Worm (Caenorhabditis elegans) whole organism, L3 larva: ENCODE data around the gene T09F3.2.

Experiments
- R02D3.7 ChIP-seq: fragments of 150-350 bp; optimal IDR thresholded peaks from 2 replicates; lab custom pipeline; 2014; ENCODE audit warnings: missing biosample characterization, missing genetic modification characterization
- aly-2 ChIP-seq: fragments of 150-350 bp; optimal IDR thresholded peaks from 2 replicates; lab custom pipeline; 2014; ENCODE audit warnings: missing biosample characterization, missing genetic modification characterization
- ama-1 ChIP-seq: fragments of 150-350 bp; optimal IDR thresholded peaks from 2 replicates; lab custom pipeline; 2018
- ceh-16 ChIP-seq: sonication (generic microtip); optimal IDR thresholded peaks from 2 replicates; lab custom pipeline; 2017; ENCODE audit warnings: missing biosample characterization, missing genetic modification characterization
- ceh-28 ChIP-seq: fragments of 150-350 bp; optimal IDR thresholded peaks from 2 replicates; lab custom pipeline; 2014; ENCODE audit warnings: missing biosample characterization, missing genetic modification reagents, missing genetic modification characterization
- ceh-82 ChIP-seq: fragments of 150-350 bp; optimal IDR thresholded peaks from 2 replicates; lab custom pipeline; 2014; ENCODE audit warnings: missing biosample characterization, missing genetic modification characterization
- ceh-9 ChIP-seq: sonication (generic microtip); optimal IDR thresholded peaks from 2 replicates; lab custom pipeline; 2018; ENCODE audit warnings: missing biosample characterization, missing genetic modification characterization
- daf-12 ChIP-seq: fragments of 150-350 bp; optimal IDR thresholded peaks from 2 replicates; lab custom pipeline; 2014; ENCODE audit warnings: missing biosample characterization, missing genetic modification reagents, missing genetic modification characterization
- egl-27 ChIP-seq: sonication (generic microtip); optimal IDR thresholded peaks from 4 replicates; lab custom pipeline; 2017; ENCODE audit warnings: missing biosample characterization, missing genetic modification reagents, missing genetic modification characterization
- egl-5 ChIP-seq: fragments of 150-350 bp; optimal IDR thresholded peaks from 2 replicates; lab custom pipeline; 2017; ENCODE audit warnings: missing biosample characterization, missing genetic modification reagents, missing genetic modification characterization, inconsistent platforms
- elt-1 ChIP-seq: fragments of 150-350 bp; optimal IDR thresholded peaks from 2 replicates; lab custom pipeline; 2014; ENCODE audit warnings: missing biosample characterization, missing genetic modification characterization
- elt-3 ChIP-seq, 3 experiments: fragments of 150-350 bp in 1 of 3; sonication (generic microtip) in 2 of 3; optimal IDR thresholded peaks; 2 replicates in 2 of 3; 4 replicates in 1 of 3; lab custom pipeline; 2014 to 2017; ENCODE audit warnings: missing biosample characterization in 3 of 3, missing genetic modification characterization in 3 of 3
- eor-1 ChIP-seq, 2 experiments: fragments of 150-350 bp; optimal IDR thresholded peaks; 2 replicates each; lab custom pipeline; 2014 to 2018; ENCODE audit warnings: missing biosample characterization in 2 of 2, missing genetic modification characterization in 2 of 2
- fkh-10 ChIP-seq: sonication (generic microtip); optimal IDR thresholded peaks from 2 replicates; lab custom pipeline; 2017; ENCODE audit warnings: missing biosample characterization, missing genetic modification reagents, missing genetic modification characterization
- fkh-2 ChIP-seq: fragments of 150-350 bp; optimal IDR thresholded peaks from 2 replicates; lab custom pipeline; 2014; ENCODE audit warnings: missing biosample characterization, missing genetic modification reagents, missing genetic modification characterization
- fos-1 ChIP-seq: fragments of 150-350 bp; optimal IDR thresholded peaks from 2 replicates; lab custom pipeline; 2014; ENCODE audit warnings: missing biosample characterization, missing genetic modification characterization
- hmg-11 ChIP-seq: sonication (generic microtip); optimal IDR thresholded peaks from 2 replicates; lab custom pipeline; 2016; ENCODE audit warnings: missing genetic modification characterization, missing compliant biosample characterization
- jun-1 ChIP-seq: fragments of 150-350 bp; optimal IDR thresholded peaks from 2 replicates; lab custom pipeline; 2014; ENCODE audit warnings: missing biosample characterization, missing genetic modification reagents, missing genetic modification characterization
- lin-15B ChIP-seq: fragments of 150-350 bp; optimal IDR thresholded peaks from 2 replicates; lab custom pipeline; 2014; ENCODE audit warnings: missing biosample characterization, missing genetic modification characterization
- lin-39 ChIP-seq: fragments of 150-350 bp; optimal IDR thresholded peaks from 2 replicates; lab custom pipeline; 2018; ENCODE audit warnings: missing biosample characterization, missing genetic modification reagents, missing genetic modification characterization
- lsy-12 ChIP-seq: sonication (generic microtip); optimal IDR thresholded peaks from 2 replicates; lab custom pipeline; 2016; ENCODE audit warnings: mild to moderate bottlenecking, missing genetic modification characterization, missing compliant biosample characterization
- mdl-1 ChIP-seq: fragments of 150-350 bp; optimal IDR thresholded peaks from 2 replicates; lab custom pipeline; 2014; ENCODE audit warnings: missing biosample characterization, missing genetic modification characterization
- mml-1 ChIP-seq: fragments of 150-350 bp; sonication (generic microtip); optimal IDR thresholded peaks from 3 replicates; lab custom pipeline; 2014; ENCODE audit warnings: missing biosample characterization, missing genetic modification characterization
- nfya-1 ChIP-seq: sonication (generic microtip); optimal IDR thresholded peaks from 2 replicates; lab custom pipeline; 2017; ENCODE audit warnings: missing genetic modification characterization, mild to moderate bottlenecking, missing compliant biosample characterization, antibody characterized with exemption, moderate library complexity; ENCODE audit not compliant: insufficient read depth
- nhr-11 ChIP-seq: fragments of 150-350 bp; optimal IDR thresholded peaks from 2 replicates; lab custom pipeline; 2014; ENCODE audit warnings: missing biosample characterization, missing genetic modification characterization
- nhr-23 ChIP-seq: fragments of 150-350 bp; optimal IDR thresholded peaks from 2 replicates; lab custom pipeline; 2014; ENCODE audit warnings: missing biosample characterization, missing genetic modification reagents, missing genetic modification characterization
- nhr-237 ChIP-seq: fragments of 150-350 bp; optimal IDR thresholded peaks from 2 replicates; lab custom pipeline; 2014; ENCODE audit warnings: missing biosample characterization, missing genetic modification characterization
- nhr-25 ChIP-seq: sonication (generic microtip); optimal IDR thresholded peaks from 2 replicates; lab custom pipeline; 2017; ENCODE audit warnings: missing biosample characterization, missing genetic modification characterization
- nhr-28 ChIP-seq: fragments of 150-350 bp; optimal IDR thresholded peaks from 2 replicates; lab custom pipeline; 2014; ENCODE audit warnings: missing biosample characterization, missing genetic modification characterization
- nhr-43 ChIP-seq: sonication (generic microtip); optimal IDR thresholded peaks from 2 replicates; lab custom pipeline; 2016; ENCODE audit warnings: mild to moderate bottlenecking, missing genetic modification characterization, missing compliant biosample characterization; ENCODE audit not compliant: poor library complexity, severe bottlenecking
- nhr-67 ChIP-seq: fragments of 150-350 bp; optimal IDR thresholded peaks from 2 replicates; lab custom pipeline; 2014; ENCODE audit warnings: missing biosample characterization, missing genetic modification characterization
- nhr-77 ChIP-seq: fragments of 150-350 bp; optimal IDR thresholded peaks from 2 replicates; lab custom pipeline; 2014; ENCODE audit warnings: missing biosample characterization, missing genetic modification characterization
- pha-4 ChIP-seq: fragments of 150-350 bp; optimal IDR thresholded peaks from 2 replicates; lab custom pipeline; 2014; ENCODE audit warnings: missing biosample characterization, missing genetic modification reagents, missing genetic modification characterization
- pqm-1 ChIP-seq: fragments of 150-350 bp; optimal IDR thresholded peaks from 2 replicates; lab custom pipeline; 2017; ENCODE audit warnings: missing biosample characterization, missing genetic modification characterization, inconsistent platforms
- sea-2 ChIP-seq: fragments of 150-350 bp; sonication (generic microtip); optimal IDR thresholded peaks from 4 replicates; lab custom pipeline; 2014; ENCODE audit warnings: missing biosample characterization, missing genetic modification reagents, missing genetic modification characterization
- snpc-4 ChIP-seq: fragments of 150-350 bp; optimal IDR thresholded peaks from 2 replicates; lab custom pipeline; 2014; ENCODE audit warnings: missing biosample characterization, missing genetic modification characterization
- tbx-2 ChIP-seq: sonication (generic microtip); optimal IDR thresholded peaks from 2 replicates; lab custom pipeline; 2016; ENCODE audit warnings: mild to moderate bottlenecking, missing genetic modification characterization, missing compliant biosample characterization
- unc-39 ChIP-seq: sonication (generic microtip); optimal IDR thresholded peaks from 4 replicates; lab custom pipeline; 2017; ENCODE audit warnings: missing biosample characterization, missing genetic modification characterization
- zag-1 ChIP-seq: fragments of 150-350 bp; optimal IDR thresholded peaks from 2 replicates; lab custom pipeline; 2014; ENCODE audit warnings: missing biosample characterization, missing genetic modification characterization
- ztf-4 ChIP-seq: fragments of 150-350 bp; optimal IDR thresholded peaks from 2 replicates; lab custom pipeline; 2014; ENCODE audit warnings: missing biosample characterization, missing genetic modification characterization

The T09F3.2 gene

ce11 chrII:10390854-10391253, at the start of gene T09F3.2, which contains the start of gene T09F3.7:
T09F3.2 (plus strand) TSS chrII:10391154.
T09F3.7 (plus strand) TSS chrII:10391168.
- TF ChIP-seq jun-1 (tag; lab: Kevin White, UChicago) (no peak), ama-1 (lab: Kevin White, UChicago) (peak; percentile 4)

ce11 chrII:10345012-10345411, 45.9 kb upstream of the T09F3.2 start, which contains the start of gene pro-2:
pro-2 (minus strand) TSS chrII:10345112.
- TF ChIP-seq pha-4 (tag; lab: Kevin White, UChicago) (no peak), nhr-77 (tag; lab: Kevin White, UChicago) (no peak), nhr-23 (tag; lab: Kevin White, UChicago) (no peak), hmg-11 (tag; lab: Kevin White, UChicago) (no peak), daf-12 (tag; lab: Kevin White, UChicago) (no peak), fkh-2 (tag; lab: Kevin White, UChicago) (no peak), snpc-4 (no peak), unc-39 (tag; lab: Kevin White, UChicago) (no peak), R02D3.7 (tag; lab: Kevin White, UChicago) (no peak), ama-1 (lab: Kevin White, UChicago) (no peak)

DNA sequence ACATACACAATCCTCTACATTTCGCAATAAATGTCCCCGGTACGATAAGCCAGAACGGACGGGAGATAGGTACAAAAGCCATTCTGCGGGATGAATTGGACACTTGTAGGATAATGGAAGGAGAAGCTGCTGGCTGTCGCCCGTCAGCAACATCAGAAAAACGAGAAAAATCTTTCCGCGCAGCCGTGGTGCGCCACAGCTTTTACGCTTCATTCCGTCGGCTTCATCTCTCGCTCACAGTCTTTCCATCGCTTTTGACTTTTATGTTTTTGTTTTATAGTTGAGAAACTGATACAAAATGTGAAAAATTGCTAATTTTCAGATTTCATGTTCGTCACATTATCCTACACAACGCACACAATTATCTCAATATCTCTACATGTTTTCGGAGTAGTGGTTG, 44.9 kb upstream of the T09F3.2 start, which contains the start of gene C07E3.10:
C07E3.10 (plus strand) TSS at position 301 of the 400 bp plus-strand sequence.
- TF ChIP-seq nhr-67 (tag; lab: Kevin White, UChicago) (no peak), fkh-10 (GFP tag; lab: Kevin White, UChicago) (no peak), ceh-9 (tag; lab: Kevin White, UChicago) (no peak), zag-1 (tag; lab: Kevin White, UChicago) (no peak), aly-2 (no peak), nhr-28 (tag; lab: Kevin White, UChicago) (no peak), elt-3 (tag; optimal IDR thresholded peaks at IDR 0.05; lab: Kevin White, UChicago) (no peak), eor-1 (tag; optimal IDR thresholded peaks at IDR 0.05; lab: Kevin White, UChicago) (no peak), nfya-1 (tag; lab: Kevin White, UChicago) (no peak)

DNA sequence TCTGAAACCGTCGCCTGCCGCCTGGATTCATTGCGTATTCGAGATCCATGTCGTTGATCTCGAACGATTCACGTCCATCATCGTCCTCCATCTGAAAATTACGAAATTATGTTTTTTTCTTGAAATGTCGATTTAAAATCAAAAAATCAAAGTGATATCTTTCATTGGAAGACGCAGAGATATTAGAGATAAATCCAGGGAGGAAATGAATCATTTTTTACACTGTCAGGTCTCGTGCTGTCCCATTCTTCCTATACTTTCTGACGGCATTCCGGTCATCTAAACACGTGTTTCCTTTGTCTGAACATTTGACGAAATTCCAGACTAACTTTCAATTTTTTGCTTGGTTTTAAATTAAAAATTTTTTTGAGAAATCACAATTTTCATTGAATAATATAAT, 41.0 kb upstream of the T09F3.2 start, which contains the start of gene stip-1:
stip-1 (minus strand) TSS at position 98 of the 400 bp plus-strand sequence.
- TF ChIP-seq nhr-23 (tag; lab: Kevin White, UChicago) (no peak), nhr-67 (tag; lab: Kevin White, UChicago) (no peak), fos-1 (tag; lab: Kevin White, UChicago) (no peak), nhr-25 (no peak), egl-5 (tag; lab: Kevin White, UChicago) (no peak), lsy-12 (tag; lab: Kevin White, UChicago) (no peak), ztf-4 (tag; lab: Kevin White, UChicago) (no peak), egl-27 (tag; lab: Kevin White, UChicago) (no peak), eor-1 (tag; optimal IDR thresholded peaks at IDR 0.05; lab: Kevin White, UChicago) (no peak), ceh-28 (tag; lab: Kevin White, UChicago) (no peak), ceh-9 (tag; lab: Kevin White, UChicago) (no peak), lin-39 (tag; lab: Kevin White, UChicago) (no peak), elt-1 (no peak), fkh-2 (tag; lab: Kevin White, UChicago) (no peak), daf-12 (tag; lab: Kevin White, UChicago) (no peak), ceh-16 (tag; lab: Kevin White, UChicago) (no peak), pqm-1 (no peak), pha-4 (tag; lab: Kevin White, UChicago) (no peak), mdl-1 (tag; lab: Kevin White, UChicago) (no peak)

DNA sequence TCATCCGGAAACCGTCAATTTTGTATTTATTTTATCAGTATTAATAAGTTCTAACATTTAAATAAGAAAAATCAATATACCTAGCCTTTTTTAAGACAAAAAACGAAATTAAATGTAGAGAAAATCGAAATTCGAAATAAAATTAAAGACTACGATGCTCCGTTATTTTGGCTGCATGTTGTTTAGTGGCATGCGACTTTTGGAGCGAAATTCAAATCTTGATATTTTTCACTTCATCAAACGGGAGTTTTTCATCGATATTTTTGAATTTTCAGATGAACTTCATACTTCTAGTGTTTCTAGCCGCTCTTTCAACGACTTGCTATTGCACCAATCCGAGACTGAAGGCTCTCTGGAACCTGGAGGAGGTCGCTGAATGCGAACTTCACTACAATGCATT, 40.5 kb upstream of the T09F3.2 start, which contains the start of gene C07E3.9:
C07E3.9 (plus strand) TSS at position 270 of the 400 bp plus-strand sequence.
- TF ChIP-seq R02D3.7 (tag; lab: Kevin White, UChicago) (peak; percentile 1), nhr-237 (tag; lab: Kevin White, UChicago) (no peak), nhr-23 (tag; lab: Kevin White, UChicago) (peak; percentile 23), lin-15B (tag; lab: Kevin White, UChicago) (peak; percentile 72), jun-1 (tag; lab: Kevin White, UChicago) (no peak), ceh-82 (tag; lab: Kevin White, UChicago) (no peak), mml-1 (tag; lab: Kevin White, UChicago) (no peak), sea-2 (GFP tag; lab: Kevin White, UChicago) (no peak), tbx-2 (no peak), pha-4 (tag; lab: Kevin White, UChicago) (peak; percentile 39), nhr-43 (tag; lab: Kevin White, UChicago) (no peak), nhr-11 (tag; lab: Kevin White, UChicago) (no peak)
